Worm (Caenorhabditis elegans): ENCODE measurements around the gene C05E11.7.

Gene C05E11.7

DNA sequence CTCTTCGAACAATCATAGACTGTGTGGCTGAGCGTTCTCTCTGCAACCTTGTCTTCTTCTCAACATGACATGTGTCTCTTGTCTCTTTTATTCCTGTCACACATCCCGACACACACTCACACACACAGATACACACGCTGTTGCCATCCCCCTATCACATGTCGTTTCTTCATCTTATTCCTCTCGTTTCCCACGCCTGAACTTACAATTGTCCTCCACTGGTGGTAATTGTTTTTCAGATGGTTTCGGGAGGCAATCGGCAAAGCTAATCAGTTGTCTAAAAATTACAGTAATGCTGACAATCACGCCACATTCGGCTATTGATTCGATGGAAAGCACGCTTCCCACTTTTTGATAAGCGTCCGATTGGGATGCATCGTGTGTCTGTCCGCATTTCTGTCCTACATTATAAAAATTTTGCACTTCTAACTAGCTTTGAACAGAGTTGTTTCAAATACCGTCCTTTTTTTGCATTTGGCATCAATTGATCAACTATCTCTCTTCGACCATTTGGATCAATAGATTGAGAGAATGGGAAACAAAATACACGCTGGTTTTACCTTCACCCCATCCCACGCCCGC, 53.2 kb downstream of the C05E11.7 start, which contains the start of gene nhr-35:
Gene nhr-35 (plus strand): TSS at position 532 of the 582 bp plus-strand sequence.
- TF ChIP-seq lsl-1 (GFP tag; optimal IDR thresholded peaks at IDR 0.05) (no peak), attf-5 (GFP tag; optimal IDR thresholded peaks at IDR 0.05) (peak; percentile 63), dpl-1 (GFP tag; optimal IDR thresholded peaks at IDR 0.05) (no peak), bed-1 (GFP tag; IDR thresholded peaks at IDR 0.05) (no peak), lin-54 (GFP tag; optimal IDR thresholded peaks at IDR 0.05) (peak; percentile 27), F55B11.4 (tag; optimal IDR thresholded peaks at IDR 0.05; ENCODE audit: borderline replicate concordance, insufficient read depth) (no peak), dox-1 (GFP tag; IDR thresholded peaks at IDR 0.05) (peak; percentile 88), hrde-1 (tag; optimal IDR thresholded peaks at IDR 0.05; ENCODE audit: borderline replicate concordance) (no peak), B0019.2 (GFP tag; conservative IDR thresholded peaks at IDR 0.05) (no peak), ceh-79 (tag; optimal IDR thresholded peaks at IDR 0.05) (no peak), athp-1 (tag; optimal IDR thresholded peaks at IDR 0.05) (no peak), ztf-22 (GFP tag; optimal IDR thresholded peaks at IDR 0.05) (peak; percentile 86), F23B12.7 (tag; optimal IDR thresholded peaks at IDR 0.05; ENCODE audit: insufficient read depth) (peak; percentile 4), ztf-6 (GFP tag; IDR thresholded peaks at IDR 0.05) (no peak), F10E7.11 (tag; optimal IDR thresholded peaks at IDR 0.05) (no peak), nhr-27 (tag; optimal IDR thresholded peaks at IDR 0.05) (no peak), madf-8 (GFP tag; conservative IDR thresholded peaks at IDR 0.05) (no peak), hsf-1 (GFP tag; IDR thresholded peaks at IDR 0.05) (no peak), B0261.1 (tag; optimal IDR thresholded peaks at IDR 0.05) (no peak), unc-130 (GFP tag; optimal IDR thresholded peaks at IDR 0.05) (no peak), nfya-1 (tag; optimal IDR thresholded peaks at IDR 0.05; ENCODE audit: borderline replicate concordance, insufficient read depth) (no peak), lin-35 (GFP tag; optimal IDR thresholded peaks at IDR 0.05) (no peak), T26A5.8 (tag; optimal IDR thresholded peaks at IDR 0.05) (no peak), F57A8.1 (GFP tag; optimal IDR thresholded peaks at IDR 0.05) (no peak), tlf-1 (GFP tag; optimal IDR thresholded peaks at IDR 0.05) (peak; percentile 66), Y67H2A.10 (GFP tag; conservative IDR thresholded peaks at IDR 0.05) (no peak), Y95B8A.8 (GFP tag; IDR thresholded peaks at IDR 0.05) (no peak), mes-4 (tag; optimal IDR thresholded peaks at IDR 0.05) (no peak), egrh-3 (GFP tag; IDR thresholded peaks at IDR 0.05) (no peak), ceh-91 (GFP tag; IDR thresholded peaks at IDR 0.05) (no peak), madf-3 (GFP tag; IDR thresholded peaks at IDR 0.05) (no peak), snpc-1.1 (tag; optimal IDR thresholded peaks at IDR 0.05; ENCODE audit: insufficient read depth) (no peak), die-1 (tag; optimal IDR thresholded peaks at IDR 0.05) (peak; percentile 22), cebp-1 (GFP tag; IDR thresholded peaks at IDR 0.05) (0 out of 2 replicates have a peak, but pooled peaks have one; percentile 36), cebp-1 (tag; optimal IDR thresholded peaks at IDR 0.05) (peak; percentile 78), zfh-2 (GFP tag; conservative IDR thresholded peaks at IDR 0.05) (no peak), nhr-90 (tag; optimal IDR thresholded peaks at IDR 0.05) (peak; percentile 72), mxl-1 (tag; optimal IDR thresholded peaks at IDR 0.05) (no peak), Y79H2A.3 (GFP tag; conservative IDR thresholded peaks at IDR 0.05) (no peak), pha-4 (tag; optimal IDR thresholded peaks at IDR 0.05) (no peak), lin-26 (GFP tag; IDR thresholded peaks at IDR 0.05) (no peak), ztf-18 (tag; optimal IDR thresholded peaks at IDR 0.05) (no peak), snpc-4 (GFP tag; optimal IDR thresholded peaks at IDR 0.05) (no peak), snpc-4 (tag; optimal IDR thresholded peaks at IDR 0.05) (peak in 3 of 4 experiments; percentile 33 to 46 (median 44)), him-1 (tag; optimal IDR thresholded peaks at IDR 0.05) (no peak), Y53G8AR.9 (GFP tag; conservative IDR thresholded peaks at IDR 0.05) (no peak), ceh-40 (GFP tag; IDR thresholded peaks at IDR 0.05) (no peak), fkh-3 (tag; optimal IDR thresholded peaks at IDR 0.05) (no peak)

Measured in whole organism, young adult.